Fruit fly (Drosophila melanogaster): Measurements from ENCODE around the gene comm.
A peak's percentile ranks its signal among the peaks of the same experiment; 100 is the strongest.

Gene comm

DNA sequence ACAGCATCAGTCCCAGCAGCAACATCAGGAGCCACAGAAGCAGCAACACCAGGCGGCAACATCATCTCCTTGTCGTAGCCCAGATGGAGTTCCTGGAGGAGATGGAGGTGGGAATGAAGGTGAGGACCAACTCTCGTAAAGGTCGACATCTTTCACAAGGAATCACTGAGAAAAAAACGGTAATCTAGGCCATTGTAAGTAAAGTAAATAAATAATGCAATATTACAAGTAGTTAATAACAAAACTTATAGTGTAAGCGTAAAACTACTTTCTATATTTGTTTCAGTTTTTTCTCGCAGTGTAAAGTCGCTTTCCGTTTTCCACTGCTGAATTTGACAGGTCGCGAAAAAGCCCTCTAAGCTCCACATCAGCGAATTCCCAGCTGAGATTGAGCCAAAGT lies 24.6 kb upstream of the comm start (continued):
- TF ChIP-seq fd59A (GFP tag; optimal IDR thresholded peaks at IDR 0.05) (no peak), Hr39 (GFP tag; optimal IDR thresholded peaks at IDR 0.05) (no peak), CG6792 (GFP tag; optimal IDR thresholded peaks at IDR 0.05) (no peak), CG9139 (GFP tag; optimal IDR thresholded peaks at IDR 0.05) (no peak), CG8632 (GFP tag; optimal IDR thresholded peaks at IDR 0.05) (no peak), CG6276 (GFP tag; optimal IDR thresholded peaks at IDR 0.05) (no peak), achi (GFP tag; optimal IDR thresholded peaks at IDR 0.05) (no peak), svp (GFP tag) (peak; percentile 20), Hr4 (GFP tag; optimal IDR thresholded peaks at IDR 0.05) (no peak), CG3919 (GFP tag; optimal IDR thresholded peaks at IDR 0.05) (peak; percentile 17), topi (GFP tag; optimal IDR thresholded peaks at IDR 0.05) (peak; percentile 12), spab (GFP tag; optimal IDR thresholded peaks at IDR 0.05) (no peak), OdsH (GFP tag; optimal IDR thresholded peaks at IDR 0.05) (no peak), dsx (GFP tag; optimal IDR thresholded peaks at IDR 0.05; ENCODE audit: poor library complexity, severe bottlenecking) (no peak), Met (GFP tag; optimal IDR thresholded peaks at IDR 0.05) (no peak), Eip75B (GFP tag; optimal IDR thresholded peaks at IDR 0.05) (no peak), CG1621 (tag; optimal IDR thresholded peaks at IDR 0.05) (no peak), CG4318 (GFP tag; optimal IDR thresholded peaks at IDR 0.05) (no peak), pdm3 (GFP tag; optimal IDR thresholded peaks at IDR 0.05) (no peak)

DNA sequence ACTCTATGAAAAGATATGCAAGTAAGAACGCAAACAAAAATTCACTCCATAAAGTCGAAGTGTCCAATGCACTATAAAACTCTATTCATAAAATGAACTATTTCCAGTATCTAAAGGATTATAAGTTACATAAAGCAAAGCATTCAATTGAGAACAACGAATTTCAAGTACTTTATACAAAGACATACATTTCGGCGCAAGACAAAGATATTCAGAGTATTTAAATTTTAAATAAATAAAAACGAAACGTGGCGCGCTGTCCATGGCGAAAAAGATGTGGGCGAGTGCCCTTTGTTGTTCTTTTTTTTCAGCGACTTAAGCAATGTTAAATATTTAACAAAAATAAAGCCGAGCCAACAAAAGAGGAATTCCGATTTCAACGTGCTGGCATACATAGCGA lies 21.0 kb upstream of the comm start:
- TF ChIP-seq Smox (GFP tag; optimal IDR thresholded peaks at IDR 0.05): peak; percentile 25
- TF ChIP-seq svp (GFP tag): peak; percentile 59
- no peak for TF ChIP-seq Met (GFP tag; optimal IDR thresholded peaks at IDR 0.05)
- peak; percentile 31 for TF ChIP-seq fkh (GFP tag; optimal IDR thresholded peaks at IDR 0.05)
- peak; percentile 6 for TF ChIP-seq OdsH (GFP tag; optimal IDR thresholded peaks at IDR 0.05)
- no peak for TF ChIP-seq Sox102F (GFP tag; optimal IDR thresholded peaks at IDR 0.05)
- peak in 1 of 2 experiments; percentile 5 for TF ChIP-seq ss (GFP tag; optimal IDR thresholded peaks at IDR 0.05)
- TF ChIP-seq CG15336 (GFP tag; IDR thresholded peaks at IDR 0.05): no peak
- TF ChIP-seq fd59A (GFP tag; optimal IDR thresholded peaks at IDR 0.05): no peak
- peak; percentile 6 for TF ChIP-seq dsx (GFP tag; optimal IDR thresholded peaks at IDR 0.05; ENCODE audit: poor library complexity, severe bottlenecking)
- TF ChIP-seq cyc (GFP tag; optimal IDR thresholded peaks at IDR 0.05): no peak
- no peak for TF ChIP-seq lz (GFP tag; optimal IDR thresholded peaks at IDR 0.05)
- peak; percentile 33 for TF ChIP-seq Sox14 (GFP tag; optimal IDR thresholded peaks at IDR 0.05)
- TF ChIP-seq Eip78C (GFP tag): peak; percentile 84
- no peak for TF ChIP-seq CG34406 (GFP tag; optimal IDR thresholded peaks at IDR 0.05)
- peak; percentile 1 for TF ChIP-seq CG3919 (GFP tag; optimal IDR thresholded peaks at IDR 0.05)
- no peak for TF ChIP-seq Sox15 (GFP tag; optimal IDR thresholded peaks at IDR 0.05)
- TF ChIP-seq Hr39 (GFP tag; optimal IDR thresholded peaks at IDR 0.05): peak; percentile 24
- TF ChIP-seq acj6 (GFP tag; optimal IDR thresholded peaks at IDR 0.05): peak; percentile 22
- peak; percentile 20 for TF ChIP-seq CG10669 (GFP tag; optimal IDR thresholded peaks at IDR 0.05)
- peak; percentile 5 for TF ChIP-seq CG31627 (GFP tag; optimal IDR thresholded peaks at IDR 0.05)

DNA sequence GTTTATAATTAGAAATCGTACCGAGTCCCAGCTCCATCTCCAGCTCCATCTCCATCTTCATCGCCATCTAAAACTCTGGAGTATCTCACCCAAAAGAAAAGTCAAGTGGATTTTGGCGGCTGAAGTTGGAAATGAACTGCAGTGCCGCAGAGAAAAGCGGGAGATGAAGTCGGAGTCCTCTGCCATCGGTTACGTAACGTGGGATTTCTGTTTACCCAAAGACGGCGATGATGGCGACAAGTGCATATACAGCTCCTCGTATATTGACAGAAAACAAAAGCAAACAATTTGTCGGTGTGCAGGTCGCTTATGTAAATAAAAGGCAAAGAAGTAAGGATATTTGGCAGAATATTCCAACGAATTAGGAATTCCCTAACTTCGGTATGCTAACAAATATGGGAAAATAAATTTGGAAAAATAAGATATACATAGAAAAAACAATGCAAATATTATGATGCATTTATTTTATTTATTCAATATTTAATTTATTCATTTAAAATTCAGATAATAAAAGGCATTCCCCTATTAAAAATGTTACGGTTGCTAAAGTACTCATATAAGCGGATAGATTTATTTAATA lies 20.2 kb upstream of the comm start:
- TF ChIP-seq CG3032 (tag; optimal IDR thresholded peaks at IDR 0.05) (no peak), fd59A (GFP tag; optimal IDR thresholded peaks at IDR 0.05) (no peak), fkh (GFP tag; optimal IDR thresholded peaks at IDR 0.05) (peak; percentile 36), dsx (GFP tag; optimal IDR thresholded peaks at IDR 0.05; ENCODE audit: poor library complexity, severe bottlenecking) (no peak), pdm3 (GFP tag; optimal IDR thresholded peaks at IDR 0.05) (no peak), Lpt (GFP tag; optimal IDR thresholded peaks at IDR 0.05) (no peak), Blimp-1 (GFP tag; optimal IDR thresholded peaks at IDR 0.05) (no peak), fd85E (GFP tag; optimal IDR thresholded peaks at IDR 0.05) (no peak), Eip78C (GFP tag) (peak; percentile 54)
